Worm (Caenorhabditis elegans) whole organism, midembryonic: Measurements from ENCODE around the gene F58E6.4.

Experiments used
- T22C8.4 ChIP-seq: fragments of 200-800 bp; sonication (Bioruptor generic); IDR thresholded peaks from 2 replicates; pipeline ENCODE4 v1.3.6; 2022; ENCODE audit warnings: missing genetic modification characterization, missing compliant biosample characterization
- cog-1 ChIP-seq: sonication (generic microtip); optimal IDR thresholded peaks from 2 replicates; lab custom pipeline; 2016; ENCODE audit warnings: missing genetic modification characterization, missing compliant biosample characterization
- flt-1 ChIP-seq: fragments of 200-800 bp; sonication (Bioruptor generic); IDR thresholded peaks from 2 replicates; pipeline ENCODE4 v1.3.6; 2022; ENCODE audit warnings: missing genetic modification characterization, missing compliant biosample characterization
- klf-2 ChIP-seq: fragments of 200-800 bp; sonication (Bioruptor generic); conservative IDR thresholded peaks from 2 replicates; pipeline ENCODE4 v1.3.6; 2022; ENCODE audit warnings: missing genetic modification reagents, missing genetic modification characterization, missing compliant biosample characterization
- med-1 ChIP-seq: sonication (generic microtip); optimal IDR thresholded peaks from 2 replicates; lab custom pipeline; 2017; ENCODE audit warnings: missing genetic modification characterization, mild to moderate bottlenecking, missing compliant biosample characterization, antibody characterized with exemption, missing genetic modification reagents; ENCODE audit not compliant: insufficient read depth
- ref-1 ChIP-seq: fragments of 200-800 bp; sonication (Bioruptor generic); conservative IDR thresholded peaks from 2 replicates; pipeline ENCODE4 v1.3.6; 2022; ENCODE audit warnings: missing genetic modification reagents, missing genetic modification characterization, missing compliant biosample characterization
- tab-1 ChIP-seq: fragments of 200-800 bp; sonication (Bioruptor generic); IDR thresholded peaks from 2 replicates; pipeline ENCODE4 v1.3.6; 2022; ENCODE audit warnings: missing genetic modification characterization, missing compliant biosample characterization
- ztf-23 ChIP-seq: fragments of 200-800 bp; sonication (Bioruptor generic); IDR thresholded peaks from 2 replicates; pipeline ENCODE4 v1.3.6; 2022; ENCODE audit warnings: missing genetic modification reagents, missing genetic modification characterization, missing compliant biosample characterization
- ztf-29 ChIP-seq: fragments of 200-800 bp; sonication (Bioruptor generic); IDR thresholded peaks from 2 replicates; pipeline ENCODE4 v1.3.6; 2022; ENCODE audit warnings: missing genetic modification reagents, missing genetic modification characterization, missing compliant biosample characterization

The F58E6.4 gene

DNA sequence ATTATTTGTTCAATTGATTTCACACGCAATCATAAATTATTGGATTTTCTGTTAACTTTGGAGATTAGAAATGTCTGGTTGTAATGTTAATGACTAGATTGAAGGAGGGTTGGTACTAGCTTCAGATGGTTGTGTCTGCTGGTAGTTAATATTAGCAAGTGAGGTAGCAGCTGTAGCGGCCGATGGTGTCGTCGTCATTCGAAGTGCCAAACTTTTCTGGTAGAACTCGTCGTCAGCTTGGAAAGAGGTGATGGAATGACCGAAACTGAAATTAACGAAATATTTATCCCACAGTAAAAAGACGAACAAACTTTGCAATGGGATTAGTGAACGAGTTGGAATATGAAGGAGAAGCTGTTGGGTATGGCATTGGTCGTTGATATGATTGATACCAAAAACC lies 14.3 kb upstream of the F58E6.4 start:
- TF ChIP-seq ztf-29 (no peak), klf-2 (GFP tag; lab: Robert Waterston, UW) (no peak), ztf-23 (GFP tag; lab: Robert Waterston, UW) (no peak), med-1 (no peak), flt-1 (no peak), ref-1 (GFP tag; lab: Robert Waterston, UW) (no peak), T22C8.4 (GFP tag; lab: Robert Waterston, UW) (no peak), cog-1 (tag; lab: Kevin White, UChicago) (no peak), tab-1 (GFP tag; lab: Robert Waterston, UW) (no peak)

ce11 chrV:9763759-9764158 lies 13.6 kb upstream of the F58E6.4 start:
- TF ChIP-seq tab-1 (GFP tag; lab: Robert Waterston, UW) = no peak
- TF ChIP-seq klf-2 (GFP tag; lab: Robert Waterston, UW) = no peak
- no peak for TF ChIP-seq T22C8.4 (GFP tag; lab: Robert Waterston, UW)
- TF ChIP-seq ztf-23 (GFP tag; lab: Robert Waterston, UW) = no peak
- TF ChIP-seq ztf-29 = no peak
- TF ChIP-seq cog-1 (tag; lab: Kevin White, UChicago) = no peak
- TF ChIP-seq flt-1 = no peak
- TF ChIP-seq med-1 = no peak
- TF ChIP-seq ref-1 (GFP tag; lab: Robert Waterston, UW) = no peak

DNA sequence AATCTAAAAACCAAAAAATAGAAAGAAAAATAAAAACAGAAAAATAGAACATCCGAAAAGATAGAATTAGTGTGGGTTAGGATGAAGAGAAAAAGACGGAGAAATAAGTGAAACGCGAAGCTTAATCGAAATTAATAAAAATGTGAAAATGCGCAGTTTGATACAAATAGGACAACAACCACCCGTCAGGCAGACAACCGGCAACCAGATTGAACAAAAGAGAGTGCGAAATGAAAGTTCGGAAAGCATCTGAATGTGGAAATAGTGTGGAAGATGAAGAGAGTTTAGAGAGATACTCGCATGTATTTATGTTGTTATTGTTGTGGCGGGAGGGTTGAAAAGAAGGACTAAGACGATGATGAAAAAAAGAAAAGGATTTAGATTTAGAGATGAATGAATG lies 8.2 kb upstream of the F58E6.4 start:
- TF ChIP-seq tab-1 (GFP tag; lab: Robert Waterston, UW) (no peak), flt-1 (no peak), T22C8.4 (GFP tag; lab: Robert Waterston, UW) (no peak), ref-1 (GFP tag; lab: Robert Waterston, UW) (no peak), med-1 (no peak), klf-2 (GFP tag; lab: Robert Waterston, UW) (no peak), cog-1 (tag; lab: Kevin White, UChicago) (no peak), ztf-23 (GFP tag; lab: Robert Waterston, UW) (no peak)

DNA sequence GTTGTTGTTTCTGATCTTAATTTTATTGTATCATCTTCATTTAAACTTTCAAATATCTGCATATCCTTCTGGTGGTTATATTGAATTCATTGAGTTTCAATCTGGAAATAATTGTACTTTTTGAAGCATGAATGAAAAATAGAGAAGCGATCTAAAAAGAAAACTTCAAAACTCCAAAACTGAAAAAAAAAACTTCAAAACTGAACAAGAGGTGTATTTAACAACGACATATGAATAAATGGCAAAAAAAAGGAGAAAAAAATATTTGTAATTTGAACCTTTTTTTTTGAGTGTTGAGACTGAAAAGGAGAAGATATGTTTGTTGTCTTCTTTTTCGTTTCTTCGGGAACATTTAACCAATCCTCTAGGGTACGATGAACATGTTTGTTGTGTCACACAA lies 7.7 kb upstream of the F58E6.4 start, which contains the start of gene F58E6.11:
TSS of gene F58E6.11 (minus strand) at position 101 of the 400 bp plus-strand sequence.
- no peak for TF ChIP-seq ref-1 (GFP tag; lab: Robert Waterston, UW)
- TF ChIP-seq T22C8.4 (GFP tag; lab: Robert Waterston, UW) = no peak

DNA sequence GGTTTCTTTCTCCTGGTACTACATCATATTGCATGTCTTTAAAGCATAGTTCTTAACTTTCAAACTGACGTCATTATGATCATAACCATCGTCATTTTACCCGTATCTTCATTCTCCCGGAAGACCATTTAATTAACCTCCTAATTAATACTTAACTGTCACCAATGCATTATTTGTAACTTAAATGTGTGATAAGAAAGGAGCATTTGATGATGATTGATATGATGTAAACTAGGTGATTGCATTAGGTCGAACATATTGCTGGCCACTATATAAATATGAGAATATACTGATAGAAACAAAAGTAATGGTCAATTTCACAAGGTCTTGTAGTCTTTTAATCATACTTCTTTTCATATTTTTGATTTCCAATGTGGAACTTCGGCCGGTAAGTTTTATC lies 6.0 kb upstream of the F58E6.4 start, which contains the start of gene hrg-3:
TSS of gene hrg-3 (plus strand) at position 227 of the 400 bp plus-strand sequence.
- TF ChIP-seq ref-1 (GFP tag; lab: Robert Waterston, UW) (no peak), flt-1 (no peak), tab-1 (GFP tag; lab: Robert Waterston, UW) (no peak), ztf-29 (no peak), med-1 (no peak), T22C8.4 (GFP tag; lab: Robert Waterston, UW) (no peak), ztf-23 (GFP tag; lab: Robert Waterston, UW) (no peak)

ce11 chrV:9755725-9756124 lies 5.5 kb upstream of the F58E6.4 start, which contains the start of gene F58E6.8:
Gene F58E6.8 (minus strand): TSS chrV:9755825.
- TF ChIP-seq med-1 = no peak
- TF ChIP-seq flt-1 = no peak
- no peak for TF ChIP-seq cog-1 (tag; lab: Kevin White, UChicago)

ce11 chrV:9754459-9754858 lies 4.3 kb upstream of the F58E6.4 start, which contains the start of gene F58E6.5:
Gene F58E6.5 (minus strand): TSS chrV:9754559.
- TF ChIP-seq ztf-29 (no peak), tab-1 (GFP tag; lab: Robert Waterston, UW) (no peak), ztf-23 (GFP tag; lab: Robert Waterston, UW) (no peak), klf-2 (GFP tag; lab: Robert Waterston, UW) (no peak), med-1 (no peak), cog-1 (tag; lab: Kevin White, UChicago) (no peak), flt-1 (no peak), T22C8.4 (GFP tag; lab: Robert Waterston, UW) (no peak), ref-1 (GFP tag; lab: Robert Waterston, UW) (no peak)

DNA sequence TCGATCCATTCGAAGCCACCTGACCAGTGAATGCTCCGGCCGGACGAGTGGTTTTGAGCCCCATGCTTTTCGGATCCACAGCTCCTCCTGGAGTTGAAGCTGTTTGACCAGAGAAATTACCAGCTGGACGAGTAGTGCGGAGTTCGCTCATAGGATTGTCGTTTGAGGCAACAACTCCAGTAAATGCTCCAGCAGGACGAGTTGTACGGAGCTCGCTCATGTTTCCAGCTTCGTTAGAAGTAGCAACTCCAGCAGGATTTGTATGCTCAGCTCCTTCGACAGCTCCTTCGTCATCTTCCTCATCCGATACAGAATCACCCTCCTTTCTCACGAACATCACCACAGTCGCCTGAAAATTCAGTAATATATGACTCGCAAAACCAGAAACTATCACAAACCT lies 3.3 kb upstream of the F58E6.4 start:
- TF ChIP-seq ref-1 (GFP tag; lab: Robert Waterston, UW) (no peak), T22C8.4 (GFP tag; lab: Robert Waterston, UW) (no peak), flt-1 (no peak), klf-2 (GFP tag; lab: Robert Waterston, UW) (no peak), tab-1 (GFP tag; lab: Robert Waterston, UW) (no peak), ztf-23 (GFP tag; lab: Robert Waterston, UW) (no peak), med-1 (no peak), ztf-29 (no peak), cog-1 (tag; lab: Kevin White, UChicago) (no peak)

DNA sequence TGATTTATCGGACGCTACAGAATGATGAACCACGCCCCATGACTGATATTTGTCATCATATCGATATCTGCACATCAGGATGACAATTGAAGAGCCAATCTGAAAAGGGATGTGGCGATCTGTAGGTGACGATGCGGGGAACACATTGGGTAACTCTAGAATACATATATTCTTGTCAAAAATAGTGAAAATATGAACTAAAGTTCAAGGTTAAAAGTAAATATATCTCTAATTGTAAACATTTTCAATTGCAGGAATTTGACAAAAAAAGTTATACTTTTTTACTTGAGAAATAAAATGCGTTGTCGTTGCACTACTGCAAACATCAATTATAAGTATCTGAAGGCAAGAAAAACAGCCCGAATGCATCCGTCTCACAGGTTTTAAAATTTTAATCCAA lies 2.7 kb upstream of the F58E6.4 start, which contains the start of gene F58E6.6:
TSS of gene F58E6.6 (minus strand) at position 101 of the 400 bp plus-strand sequence.
- TF ChIP-seq ztf-23 (GFP tag; lab: Robert Waterston, UW) (no peak), ztf-29 (no peak), ref-1 (GFP tag; lab: Robert Waterston, UW) (no peak), klf-2 (GFP tag; lab: Robert Waterston, UW) (no peak), med-1 (no peak), cog-1 (tag; lab: Kevin White, UChicago) (no peak), tab-1 (GFP tag; lab: Robert Waterston, UW) (no peak), flt-1 (no peak), T22C8.4 (GFP tag; lab: Robert Waterston, UW) (no peak)

- TF ChIP-seq med-1 (no peak), ztf-29 (no peak), ztf-23 (GFP tag; lab: Robert Waterston, UW) (no peak)
These were observed 5.3 kb downstream of the F58E6.4 start, which contains the start of gene F58E6.13 for ce11 chrV:9744934-9745333. Gene F58E6.13 (plus strand): TSS chrV:9745234.

ce11 chrV:9740858-9741257 lies 9.3 kb downstream of the F58E6.4 start, which contains the start of gene sta-2:
Gene sta-2 (plus strand): TSS chrV:9741206.
- TF ChIP-seq ref-1 (GFP tag; lab: Robert Waterston, UW) (no peak), cog-1 (tag; lab: Kevin White, UChicago) (no peak), klf-2 (GFP tag; lab: Robert Waterston, UW) (no peak), med-1 (no peak), T22C8.4 (GFP tag; lab: Robert Waterston, UW) (no peak), tab-1 (GFP tag; lab: Robert Waterston, UW) (no peak), ztf-23 (GFP tag; lab: Robert Waterston, UW) (no peak), ztf-29 (no peak), flt-1 (no peak)
